Fruit fly (Drosophila melanogaster): Measurements from ENCODE around the gene MED17.
A peak's percentile ranks its signal among the peaks of the same experiment; 100 is the strongest.

dm6 chr3R:18171983-18172967, 16.6 kb upstream of the MED17 start:
- TF ChIP-seq CG7745 (tag; optimal IDR thresholded peaks at IDR 0.05) (no peak), Bteb2 (GFP tag; optimal IDR thresholded peaks at IDR 0.05) (peak; percentile 89), crp (GFP tag; optimal IDR thresholded peaks at IDR 0.05) (peak in 1 of 2 experiments; percentile 62), CG1792 (GFP tag; optimal IDR thresholded peaks at IDR 0.05) (peak; percentile 83), sr (GFP tag; IDR thresholded peaks at IDR 0.05) (no peak), shn (GFP tag; optimal IDR thresholded peaks at IDR 0.05) (peak; percentile 90), vfl (GFP tag; optimal IDR thresholded peaks at IDR 0.05) (peak; percentile 79)
